Worm (Caenorhabditis elegans): ENCODE results near the gene math-13.

ce11 chrII:1899934-1900333, 24.2 kb downstream of the math-13 start, which contains the start of gene math-24:
- TF ChIP-seq hlh-1 (tag; optimal IDR thresholded peaks at IDR 0.05) (no peak), nhr-12 (tag; optimal IDR thresholded peaks at IDR 0.05) (no peak), unc-39 (tag; optimal IDR thresholded peaks at IDR 0.05) (no peak), lin-13 (tag; optimal IDR thresholded peaks at IDR 0.05) (no peak), unc-62 (GFP tag; optimal IDR thresholded peaks at IDR 0.05) (no peak), snpc-4 (tag; optimal IDR thresholded peaks at IDR 0.05) (no peak), ceh-83 (GFP tag; optimal IDR thresholded peaks at IDR 0.05) (no peak), nhr-76 (tag; optimal IDR thresholded peaks at IDR 0.05) (no peak), sptf-1 (tag; optimal IDR thresholded peaks at IDR 0.05) (no peak), nhr-28 (tag; optimal IDR thresholded peaks at IDR 0.05) (no peak)

Data from whole organism, mixed stage, embryonic.